Worm (Caenorhabditis elegans) whole organism, mixed stage, embryonic: Measurements from ENCODE around the gene F36H5.4.
"Not testable (repeated sequence)": the region's sequence is repeated elsewhere in the genome, so short reads cannot be mapped to it uniquely, and the experiment has no call there.

Source experiments
- M03D4.4 ChIP-seq: sonication (generic microtip); optimal IDR thresholded peaks from 2 replicates; lab custom pipeline; 2017; ENCODE audit warnings: mild to moderate bottlenecking, missing genetic modification characterization, missing compliant biosample characterization
- blmp-1 ChIP-seq: fragments of 150-350 bp; optimal IDR thresholded peaks from 2 replicates; lab custom pipeline; 2014; ENCODE audit warnings: missing biosample characterization, missing genetic modification characterization
- ceh-83 ChIP-seq: fragments of 200-800 bp; sonication (Bioruptor generic); optimal IDR thresholded peaks from 2 replicates; lab custom pipeline; 2018; ENCODE audit warnings: mild to moderate bottlenecking, missing genetic modification characterization, missing compliant biosample characterization
- ces-1 ChIP-seq: fragments of 150-350 bp; optimal IDR thresholded peaks from 2 replicates; lab custom pipeline; 2014; ENCODE audit warnings: missing biosample characterization, missing genetic modification reagents, missing genetic modification characterization
- cnd-1 ChIP-seq: fragments of 200-800 bp; sonication (Bioruptor generic); optimal IDR thresholded peaks from 2 replicates; lab custom pipeline; 2018; ENCODE audit warnings: mild to moderate bottlenecking, missing genetic modification characterization, missing compliant biosample characterization
- drap-1 ChIP-seq: fragments of 200-800 bp; sonication (Bioruptor generic); optimal IDR thresholded peaks from 3 replicates; lab custom pipeline; 2018; ENCODE audit warnings: mild to moderate bottlenecking, missing genetic modification characterization, missing compliant biosample characterization
- elt-1 ChIP-seq: sonication (generic microtip); optimal IDR thresholded peaks from 2 replicates; lab custom pipeline; 2017; ENCODE audit warnings: missing genetic modification characterization, mild to moderate bottlenecking, missing compliant biosample characterization, antibody characterized with exemption, moderate library complexity, borderline replicate concordance; ENCODE audit not compliant: insufficient read depth
- elt-3 ChIP-seq: fragments of 150-350 bp; optimal IDR thresholded peaks from 2 replicates; lab custom pipeline; 2014; ENCODE audit warnings: missing biosample characterization, missing genetic modification characterization
- ham-2 ChIP-seq: fragments of 200-800 bp; sonication (Bioruptor generic); optimal IDR thresholded peaks from 2 replicates; lab custom pipeline; 2018; ENCODE audit warnings: mild to moderate bottlenecking, missing genetic modification characterization, missing compliant biosample characterization
- hlh-1 ChIP-seq: fragments of 150-350 bp; optimal IDR thresholded peaks from 2 replicates; lab custom pipeline; 2014; ENCODE audit warnings: missing biosample characterization, missing genetic modification reagents, missing genetic modification characterization
- lin-13 ChIP-seq: fragments of 150-350 bp; optimal IDR thresholded peaks from 2 replicates; lab custom pipeline; 2014; ENCODE audit warnings: missing biosample characterization, missing genetic modification characterization
- lin-32 ChIP-seq: fragments of 200-800 bp; sonication (Bioruptor generic); optimal IDR thresholded peaks from 2 replicates; lab custom pipeline; 2018; ENCODE audit warnings: mild to moderate bottlenecking, missing genetic modification characterization, missing compliant biosample characterization
- lsy-2 ChIP-seq: fragments of 150-350 bp; optimal IDR thresholded peaks from 2 replicates; lab custom pipeline; 2014; ENCODE audit warnings: missing biosample characterization, missing genetic modification characterization
- mab-5 ChIP-seq: fragments of 150-350 bp; optimal IDR thresholded peaks from 2 replicates; lab custom pipeline; 2014; ENCODE audit warnings: missing biosample characterization, missing genetic modification characterization
- mep-1 ChIP-seq: fragments of 150-350 bp; optimal IDR thresholded peaks from 2 replicates; lab custom pipeline; 2017; ENCODE audit warnings: missing biosample characterization, missing genetic modification reagents, missing genetic modification characterization, inconsistent platforms
- mls-2 ChIP-seq: sonication (generic microtip); optimal IDR thresholded peaks from 2 replicates; lab custom pipeline; 2016; ENCODE audit warnings: mild to moderate bottlenecking, missing genetic modification characterization, moderate library complexity, missing compliant biosample characterization
- nhr-12 ChIP-seq: fragments of 150-350 bp; optimal IDR thresholded peaks from 2 replicates; lab custom pipeline; 2014; ENCODE audit warnings: missing biosample characterization, missing genetic modification characterization
- nhr-2 ChIP-seq: fragments of 150-350 bp; optimal IDR thresholded peaks from 2 replicates; lab custom pipeline; 2014; ENCODE audit warnings: missing biosample characterization, missing genetic modification characterization
- nhr-237 ChIP-seq: fragments of 150-350 bp; optimal IDR thresholded peaks from 2 replicates; lab custom pipeline; 2014; ENCODE audit warnings: missing biosample characterization, missing genetic modification characterization
- nhr-28 ChIP-seq: fragments of 150-350 bp; optimal IDR thresholded peaks from 2 replicates; lab custom pipeline; 2014; ENCODE audit warnings: missing biosample characterization, missing genetic modification characterization
- nhr-76 ChIP-seq: sonication (generic microtip); optimal IDR thresholded peaks from 2 replicates; lab custom pipeline; 2017; ENCODE audit warnings: missing biosample characterization, missing genetic modification characterization
- pha-4 ChIP-seq: fragments of 150-350 bp; optimal IDR thresholded peaks from 2 replicates; lab custom pipeline; 2018; ENCODE audit warnings: missing biosample characterization, missing genetic modification reagents, missing genetic modification characterization
- sem-2 ChIP-seq: fragments of 200-800 bp; sonication (Bioruptor generic); optimal IDR thresholded peaks from 2 replicates; lab custom pipeline; 2018; ENCODE audit warnings: mild to moderate bottlenecking, missing genetic modification characterization, missing compliant biosample characterization
- snpc-4 ChIP-seq: fragments of 150-350 bp; optimal IDR thresholded peaks from 2 replicates; lab custom pipeline; 2014; ENCODE audit warnings: missing biosample characterization, missing genetic modification characterization
- sptf-1 ChIP-seq: sonication (generic microtip); optimal IDR thresholded peaks from 2 replicates; lab custom pipeline; 2017; ENCODE audit warnings: mild to moderate bottlenecking, missing genetic modification characterization, moderate library complexity, missing compliant biosample characterization
- tbx-8 ChIP-seq: fragments of 200-800 bp; sonication (Bioruptor generic); optimal IDR thresholded peaks from 2 replicates; lab custom pipeline; 2018; ENCODE audit warnings: mild to moderate bottlenecking, missing genetic modification characterization, moderate library complexity, missing compliant biosample characterization
- unc-120 ChIP-seq: sonication (generic microtip); optimal IDR thresholded peaks from 2 replicates; lab custom pipeline; 2017; ENCODE audit warnings: missing genetic modification characterization, missing compliant biosample characterization; ENCODE audit not compliant: poor library complexity, severe bottlenecking
- unc-62 ChIP-seq: fragments of 150-350 bp; optimal IDR thresholded peaks from 2 replicates; lab custom pipeline; 2014; ENCODE audit warnings: missing biosample characterization, missing genetic modification reagents, missing genetic modification characterization
- zip-8 ChIP-seq: fragments of 150-350 bp; optimal IDR thresholded peaks from 2 replicates; lab custom pipeline; 2014; ENCODE audit warnings: missing biosample characterization, missing genetic modification characterization
- ztf-11 ChIP-seq: fragments of 150-350 bp; optimal IDR thresholded peaks from 2 replicates; lab custom pipeline; 2014; ENCODE audit warnings: missing biosample characterization, missing genetic modification characterization

F36H5.4 gene

ce11 chrII:1775234-1775633 is 13.6 kb downstream of the F36H5.4 start, which contains the start of gene F36H5.14:
Gene F36H5.14 (plus strand): TSS chrII:1775534.
- TF ChIP-seq M03D4.4, nhr-28, unc-120 (tag; lab: Kevin White, UChicago): not testable (repeated sequence)

DNA sequence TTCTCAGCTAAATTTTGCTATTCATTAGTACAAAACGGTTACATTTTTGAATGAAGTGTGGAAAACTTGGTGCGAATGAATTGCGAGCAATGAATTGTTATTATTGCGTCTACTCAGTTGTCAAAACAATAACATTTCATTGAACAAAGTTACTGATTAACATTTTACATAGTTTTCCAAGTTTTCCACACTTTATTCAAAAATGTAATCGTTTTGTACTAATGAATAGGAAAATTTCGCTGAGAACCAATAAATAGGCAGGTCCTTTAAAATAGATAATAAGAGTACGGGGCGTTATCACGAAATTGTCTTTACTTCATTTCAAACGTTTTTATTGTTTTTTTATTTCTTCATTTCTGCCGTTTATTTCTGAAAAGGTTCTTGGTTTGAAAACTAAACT is 20.8 kb downstream of the F36H5.4 start, which contains the start of gene math-4:
math-4 (minus strand) TSS at position 101 of the 400 bp plus-strand sequence.
- TF ChIP-seq elt-1 (tag; lab: Kevin White, UChicago) (no peak), lsy-2 (tag; lab: Kevin White, UChicago) (no peak), unc-62 (GFP tag; lab: Kevin White, UChicago) (no peak), zip-8 (tag; lab: Kevin White, UChicago) (no peak), cnd-1 (tag; lab: Kevin White, UChicago) (no peak)

- no peak for TF ChIP-seq cnd-1 (tag; lab: Kevin White, UChicago)
- no peak for TF ChIP-seq nhr-76 (tag; lab: Kevin White, UChicago)
- no peak for TF ChIP-seq snpc-4 (tag; lab: Kevin White, UChicago)
- TF ChIP-seq pha-4 (tag; lab: Kevin White, UChicago): no peak
- no peak for TF ChIP-seq nhr-28 (tag; lab: Kevin White, UChicago)
- no peak for TF ChIP-seq elt-1 (tag; lab: Kevin White, UChicago)
- no peak for TF ChIP-seq lin-13 (tag; lab: Kevin White, UChicago)
- no peak for TF ChIP-seq sem-2
- no peak for TF ChIP-seq lsy-2 (tag; lab: Kevin White, UChicago)
- no peak for TF ChIP-seq unc-120 (tag; lab: Kevin White, UChicago)
- TF ChIP-seq drap-1: no peak
- TF ChIP-seq nhr-237 (tag; lab: Kevin White, UChicago): no peak
- TF ChIP-seq mep-1: no peak
- TF ChIP-seq tbx-8 (GFP tag; lab: Kevin White, UChicago): no peak
- TF ChIP-seq elt-3 (tag; lab: Kevin White, UChicago): no peak
- TF ChIP-seq mls-2: no peak
- TF ChIP-seq ceh-83 (GFP tag; lab: Kevin White, UChicago): no peak
- TF ChIP-seq ztf-11 (tag; lab: Kevin White, UChicago): no peak
- TF ChIP-seq hlh-1 (tag; lab: Kevin White, UChicago): no peak
- no peak for TF ChIP-seq M03D4.4 (tag; lab: Kevin White, UChicago)
Observed at ce11 chrII:1784799-1785198, 23.1 kb downstream of the F36H5.4 start, which contains the start of gene C08F1.11. Gene C08F1.11 (minus strand): TSS chrII:1784899.

DNA sequence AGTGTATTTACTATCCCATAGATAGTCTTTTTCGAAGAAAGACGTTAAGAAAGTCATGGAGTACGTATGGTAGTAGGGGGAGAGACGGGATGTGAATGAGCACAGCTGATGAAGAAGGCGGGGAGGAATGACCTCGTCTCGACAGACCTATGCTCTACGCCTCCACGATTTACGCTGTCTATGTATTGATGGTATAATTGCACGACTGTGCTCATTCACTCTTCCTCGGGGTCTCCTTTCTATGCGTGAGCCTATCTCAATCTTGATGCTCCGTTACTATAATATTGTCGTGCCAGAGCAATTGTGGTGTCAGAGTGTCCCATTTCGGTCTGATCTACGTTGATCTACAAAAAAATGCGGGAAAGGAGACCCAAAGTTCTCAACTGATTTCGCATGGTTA is 24.5 kb downstream of the F36H5.4 start, which contains the start of gene C08F1.10:
C08F1.10 (minus strand) TSS at position 101 of the 400 bp plus-strand sequence.
- no peak for TF ChIP-seq unc-120 (tag; lab: Kevin White, UChicago)

DNA sequence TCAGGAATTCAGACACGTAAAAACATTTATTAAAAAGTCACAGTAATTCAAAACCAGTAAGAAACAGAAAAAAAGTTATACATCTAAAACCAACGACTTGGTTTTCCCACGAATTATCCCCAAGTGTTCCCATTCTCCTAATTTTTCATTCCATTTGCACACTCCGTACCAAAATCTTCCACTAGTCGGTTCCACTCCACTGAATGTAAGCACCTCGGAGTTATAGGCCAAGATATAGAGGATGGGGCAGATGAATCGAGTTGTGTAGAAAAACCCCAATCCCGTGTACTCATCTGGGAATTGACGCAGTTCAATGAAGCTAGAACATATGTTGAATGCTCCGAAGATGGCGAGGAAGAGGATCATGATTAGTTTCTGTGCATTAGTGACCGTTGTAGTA is 25.5 kb downstream of the F36H5.4 start:
- no peak for TF ChIP-seq nhr-12 (tag; lab: Kevin White, UChicago)
- no peak for TF ChIP-seq blmp-1 (tag; lab: Kevin White, UChicago)
- TF ChIP-seq hlh-1 (tag; lab: Kevin White, UChicago): no peak
- TF ChIP-seq tbx-8 (GFP tag; lab: Kevin White, UChicago): no peak
- TF ChIP-seq mep-1: no peak
- no peak for TF ChIP-seq lin-32 (GFP tag; lab: Kevin White, UChicago)
- TF ChIP-seq elt-1 (tag; lab: Kevin White, UChicago): no peak
- no peak for TF ChIP-seq M03D4.4 (tag; lab: Kevin White, UChicago)
- TF ChIP-seq lsy-2 (tag; lab: Kevin White, UChicago): no peak
- TF ChIP-seq lin-13 (tag; lab: Kevin White, UChicago): no peak
- TF ChIP-seq mls-2: no peak
- TF ChIP-seq sptf-1 (tag; lab: Kevin White, UChicago): no peak
- no peak for TF ChIP-seq pha-4 (tag; lab: Kevin White, UChicago)
- TF ChIP-seq nhr-2: no peak
- no peak for TF ChIP-seq sem-2
- TF ChIP-seq ces-1 (GFP tag; lab: Kevin White, UChicago): no peak

ce11 chrII:1788087-1788486 is 26.4 kb downstream of the F36H5.4 start, which contains the start of the genes C08F1.6 and fbxb-13:
Gene C08F1.6 (minus strand): TSS chrII:1788187.
Gene fbxb-13 (plus strand): TSS chrII:1788277.
- TF ChIP-seq ham-2 (GFP tag; lab: Kevin White, UChicago) (no peak), mep-1 (no peak), nhr-237 (tag; lab: Kevin White, UChicago) (no peak), mab-5 (tag; lab: Kevin White, UChicago) (no peak), drap-1 (no peak), ztf-11 (tag; lab: Kevin White, UChicago) (no peak), sem-2 (no peak), nhr-2 (no peak), hlh-1 (tag; lab: Kevin White, UChicago) (peak; percentile 0), snpc-4 (tag; lab: Kevin White, UChicago) (no peak), ces-1 (GFP tag; lab: Kevin White, UChicago) (no peak), elt-3 (tag; lab: Kevin White, UChicago) (no peak), lin-32 (GFP tag; lab: Kevin White, UChicago) (peak; percentile 15), cnd-1 (tag; lab: Kevin White, UChicago) (peak; percentile 48), nhr-28 (tag; lab: Kevin White, UChicago) (no peak)
